Worm (Caenorhabditis elegans): Measurements from ENCODE around the gene arl-6.

- TF ChIP-seq W03F9.2 (tag; optimal IDR thresholded peaks at IDR 0.05): no peak
- no peak for TF ChIP-seq him-1 (tag; optimal IDR thresholded peaks at IDR 0.05)
These were observed 46.6 kb downstream of the arl-6 start for ce11 chrIII:4767869-4768645.

Measured in whole organism, L4/young adult.